Worm (Caenorhabditis elegans) whole organism, mixed stage, embryonic: ENCODE data around the gene srg-48.

ENCODE experiments used
- ces-1 ChIP-seq: fragments of 150-350 bp; optimal IDR thresholded peaks from 2 replicates; lab custom pipeline; 2014; ENCODE audit warnings: missing biosample characterization, missing genetic modification reagents, missing genetic modification characterization
- cnd-1 ChIP-seq: fragments of 200-800 bp; sonication (Bioruptor generic); optimal IDR thresholded peaks from 2 replicates; lab custom pipeline; 2018; ENCODE audit warnings: mild to moderate bottlenecking, missing genetic modification characterization, missing compliant biosample characterization
- elt-3 ChIP-seq: fragments of 150-350 bp; optimal IDR thresholded peaks from 2 replicates; lab custom pipeline; 2014; ENCODE audit warnings: missing biosample characterization, missing genetic modification characterization
- ham-2 ChIP-seq: fragments of 200-800 bp; sonication (Bioruptor generic); optimal IDR thresholded peaks from 2 replicates; lab custom pipeline; 2018; ENCODE audit warnings: mild to moderate bottlenecking, missing genetic modification characterization, missing compliant biosample characterization
- lin-13 ChIP-seq: fragments of 150-350 bp; optimal IDR thresholded peaks from 2 replicates; lab custom pipeline; 2014; ENCODE audit warnings: missing biosample characterization, missing genetic modification characterization
- lsy-2 ChIP-seq: fragments of 150-350 bp; optimal IDR thresholded peaks from 2 replicates; lab custom pipeline; 2014; ENCODE audit warnings: missing biosample characterization, missing genetic modification characterization
- mep-1 ChIP-seq: fragments of 150-350 bp; optimal IDR thresholded peaks from 2 replicates; lab custom pipeline; 2017; ENCODE audit warnings: missing biosample characterization, missing genetic modification reagents, missing genetic modification characterization, inconsistent platforms
- nhr-12 ChIP-seq: fragments of 150-350 bp; optimal IDR thresholded peaks from 2 replicates; lab custom pipeline; 2014; ENCODE audit warnings: missing biosample characterization, missing genetic modification characterization
- nhr-237 ChIP-seq: fragments of 150-350 bp; optimal IDR thresholded peaks from 2 replicates; lab custom pipeline; 2014; ENCODE audit warnings: missing biosample characterization, missing genetic modification characterization
- nhr-28 ChIP-seq: fragments of 150-350 bp; optimal IDR thresholded peaks from 2 replicates; lab custom pipeline; 2014; ENCODE audit warnings: missing biosample characterization, missing genetic modification characterization
- snpc-4 ChIP-seq: fragments of 150-350 bp; optimal IDR thresholded peaks from 2 replicates; lab custom pipeline; 2014; ENCODE audit warnings: missing biosample characterization, missing genetic modification characterization
- sptf-1 ChIP-seq: sonication (generic microtip); optimal IDR thresholded peaks from 2 replicates; lab custom pipeline; 2017; ENCODE audit warnings: mild to moderate bottlenecking, missing genetic modification characterization, moderate library complexity, missing compliant biosample characterization
- tbx-8 ChIP-seq: fragments of 200-800 bp; sonication (Bioruptor generic); optimal IDR thresholded peaks from 2 replicates; lab custom pipeline; 2018; ENCODE audit warnings: mild to moderate bottlenecking, missing genetic modification characterization, moderate library complexity, missing compliant biosample characterization
- unc-62 ChIP-seq: fragments of 150-350 bp; optimal IDR thresholded peaks from 2 replicates; lab custom pipeline; 2014; ENCODE audit warnings: missing biosample characterization, missing genetic modification reagents, missing genetic modification characterization

DNA sequence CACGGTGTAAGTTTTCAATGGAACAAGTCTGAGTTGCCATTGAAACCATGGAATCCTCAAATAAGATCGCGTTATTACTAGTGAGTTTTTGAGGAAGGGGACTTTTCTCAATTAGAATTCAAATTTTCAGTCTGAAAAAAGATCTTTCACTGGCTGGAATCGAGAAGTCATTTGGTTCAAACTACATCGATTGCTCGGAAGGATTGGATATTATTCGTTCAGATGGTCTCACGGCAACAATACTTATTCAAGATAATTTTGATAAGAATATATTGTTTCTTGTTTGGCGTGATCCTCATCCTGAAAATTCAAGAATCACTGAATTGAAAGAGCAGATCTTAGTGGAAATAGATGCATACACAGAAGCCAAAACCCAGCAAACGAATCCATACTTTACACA is 4.8 kb upstream of the srg-48 start:
- no peak for TF ChIP-seq ham-2 (GFP tag; lab: Kevin White, UChicago)
- TF ChIP-seq ces-1 (GFP tag; lab: Kevin White, UChicago) = no peak
- no peak for TF ChIP-seq snpc-4 (tag; lab: Kevin White, UChicago)
- TF ChIP-seq tbx-8 = no peak
- TF ChIP-seq mep-1 (tag; lab: Kevin White, UChicago) = no peak
- no peak for TF ChIP-seq nhr-237 (tag; lab: Kevin White, UChicago)
- TF ChIP-seq unc-62 (GFP tag; lab: Kevin White, UChicago) = no peak
- no peak for TF ChIP-seq nhr-12 (tag; lab: Kevin White, UChicago)
- TF ChIP-seq elt-3 (tag; lab: Kevin White, UChicago) = no peak
- TF ChIP-seq nhr-28 (tag; lab: Kevin White, UChicago) = no peak
- no peak for TF ChIP-seq lsy-2
- no peak for TF ChIP-seq sptf-1 (tag; lab: Kevin White, UChicago)
- no peak for TF ChIP-seq cnd-1 (tag; lab: Kevin White, UChicago)
- no peak for TF ChIP-seq lin-13 (tag; lab: Kevin White, UChicago)
